Worm (Caenorhabditis elegans) whole organism, midembryonic: ENCODE measurements around the gene Y51B9A.14.

Experiments
- T22C8.4 ChIP-seq: fragments of 200-800 bp; sonication (Bioruptor generic); IDR thresholded peaks from 2 replicates; pipeline ENCODE4 v1.3.6; 2022; ENCODE audit warnings: missing genetic modification characterization, missing compliant biosample characterization
- cog-1 ChIP-seq: sonication (generic microtip); optimal IDR thresholded peaks from 2 replicates; lab custom pipeline; 2016; ENCODE audit warnings: missing genetic modification characterization, missing compliant biosample characterization
- flt-1 ChIP-seq: fragments of 200-800 bp; sonication (Bioruptor generic); IDR thresholded peaks from 2 replicates; pipeline ENCODE4 v1.3.6; 2022; ENCODE audit warnings: missing genetic modification characterization, missing compliant biosample characterization
- klf-2 ChIP-seq: fragments of 200-800 bp; sonication (Bioruptor generic); conservative IDR thresholded peaks from 2 replicates; pipeline ENCODE4 v1.3.6; 2022; ENCODE audit warnings: missing genetic modification reagents, missing genetic modification characterization, missing compliant biosample characterization
- med-1 ChIP-seq: sonication (generic microtip); optimal IDR thresholded peaks from 2 replicates; lab custom pipeline; 2017; ENCODE audit warnings: missing genetic modification characterization, mild to moderate bottlenecking, missing compliant biosample characterization, antibody characterized with exemption, missing genetic modification reagents; ENCODE audit not compliant: insufficient read depth
- ref-1 ChIP-seq: fragments of 200-800 bp; sonication (Bioruptor generic); conservative IDR thresholded peaks from 2 replicates; pipeline ENCODE4 v1.3.6; 2022; ENCODE audit warnings: missing genetic modification reagents, missing genetic modification characterization, missing compliant biosample characterization
- tab-1 ChIP-seq: fragments of 200-800 bp; sonication (Bioruptor generic); IDR thresholded peaks from 2 replicates; pipeline ENCODE4 v1.3.6; 2022; ENCODE audit warnings: missing genetic modification characterization, missing compliant biosample characterization
- ztf-23 ChIP-seq: fragments of 200-800 bp; sonication (Bioruptor generic); IDR thresholded peaks from 2 replicates; pipeline ENCODE4 v1.3.6; 2022; ENCODE audit warnings: missing genetic modification reagents, missing genetic modification characterization, missing compliant biosample characterization
- ztf-29 ChIP-seq: fragments of 200-800 bp; sonication (Bioruptor generic); IDR thresholded peaks from 2 replicates; pipeline ENCODE4 v1.3.6; 2022; ENCODE audit warnings: missing genetic modification reagents, missing genetic modification characterization, missing compliant biosample characterization

Y51B9A.14 gene

ce11 chrII:9378174-9378573 is 20.1 kb downstream of the Y51B9A.14 start:
- TF ChIP-seq flt-1 (no peak), ref-1 (GFP tag; lab: Robert Waterston, UW) (no peak), ztf-23 (GFP tag; lab: Robert Waterston, UW) (no peak), ztf-29 (GFP tag; lab: Robert Waterston, UW) (no peak)

ce11 chrII:9377158-9377557 is 21.1 kb downstream of the Y51B9A.14 start, which contains the start of gene C06C3.10:
Gene C06C3.10, minus strand, starts transcription at chrII:9377258.
- TF ChIP-seq ref-1 (GFP tag; lab: Robert Waterston, UW): no peak
- no peak for TF ChIP-seq tab-1 (GFP tag; lab: Robert Waterston, UW)

ce11 chrII:9374807-9375206 is 23.5 kb downstream of the Y51B9A.14 start, which contains the start of gene C06C3.12:
Gene C06C3.12, plus strand, starts transcription at chrII:9375107.
- TF ChIP-seq cog-1 (tag; lab: Kevin White, UChicago) (no peak), med-1 (GFP tag; lab: Kevin White, UChicago) (no peak), flt-1 (no peak), ztf-23 (GFP tag; lab: Robert Waterston, UW) (no peak), tab-1 (GFP tag; lab: Robert Waterston, UW) (no peak), T22C8.4 (no peak), ref-1 (GFP tag; lab: Robert Waterston, UW) (no peak), ztf-29 (GFP tag; lab: Robert Waterston, UW) (no peak), klf-2 (GFP tag; lab: Robert Waterston, UW) (no peak)

ce11 chrII:9372991-9373390 is 25.3 kb downstream of the Y51B9A.14 start, which contains the start of gene C06C3.4:
Gene C06C3.4, plus strand, starts transcription at chrII:9373291.
- no peak for TF ChIP-seq klf-2 (GFP tag; lab: Robert Waterston, UW)
- TF ChIP-seq ref-1 (GFP tag; lab: Robert Waterston, UW): no peak
- no peak for TF ChIP-seq ztf-29 (GFP tag; lab: Robert Waterston, UW)
- no peak for TF ChIP-seq flt-1
- no peak for TF ChIP-seq ztf-23 (GFP tag; lab: Robert Waterston, UW)
- no peak for TF ChIP-seq T22C8.4
- TF ChIP-seq tab-1 (GFP tag; lab: Robert Waterston, UW): no peak
- no peak for TF ChIP-seq cog-1 (tag; lab: Kevin White, UChicago)
- TF ChIP-seq med-1 (GFP tag; lab: Kevin White, UChicago): no peak

- TF ChIP-seq ztf-23 (GFP tag; lab: Robert Waterston, UW) (no peak), ref-1 (GFP tag; lab: Robert Waterston, UW) (no peak), ztf-29 (GFP tag; lab: Robert Waterston, UW) (no peak), flt-1 (no peak), klf-2 (GFP tag; lab: Robert Waterston, UW) (no peak), med-1 (GFP tag; lab: Kevin White, UChicago) (no peak), T22C8.4 (no peak), tab-1 (GFP tag; lab: Robert Waterston, UW) (no peak), cog-1 (tag; lab: Kevin White, UChicago) (no peak)
Observed at ce11 chrII:9372393-9372792, 25.9 kb downstream of the Y51B9A.14 start, which contains the start of gene C06C3.3. Gene C06C3.3, minus strand, starts transcription at chrII:9372493.

- TF ChIP-seq T22C8.4 (0 out of 2 replicates have a peak, but pooled peaks have one; percentile 6), tab-1 (GFP tag; lab: Robert Waterston, UW) (no peak)
Observed at ce11 chrII:9369394-9369793, 28.9 kb downstream of the Y51B9A.14 start.

- TF ChIP-seq flt-1 (no peak), T22C8.4 (no peak), ref-1 (GFP tag; lab: Robert Waterston, UW) (no peak), med-1 (GFP tag; lab: Kevin White, UChicago) (no peak), ztf-23 (GFP tag; lab: Robert Waterston, UW) (no peak), ztf-29 (GFP tag; lab: Robert Waterston, UW) (no peak), klf-2 (GFP tag; lab: Robert Waterston, UW) (no peak), cog-1 (tag; lab: Kevin White, UChicago) (no peak), tab-1 (GFP tag; lab: Robert Waterston, UW) (no peak)
Observed at ce11 chrII:9362249-9362648, 36.0 kb downstream of the Y51B9A.14 start.

ce11 chrII:9358230-9358629 is 40.0 kb downstream of the Y51B9A.14 start, which contains the start of gene mel-11:
Gene mel-11, plus strand, starts transcription at chrII:9358530.
- TF ChIP-seq cog-1 (tag; lab: Kevin White, UChicago) (no peak), ztf-23 (GFP tag; lab: Robert Waterston, UW) (no peak), tab-1 (GFP tag; lab: Robert Waterston, UW) (no peak), T22C8.4 (no peak), ztf-29 (GFP tag; lab: Robert Waterston, UW) (no peak), ref-1 (GFP tag; lab: Robert Waterston, UW) (no peak), med-1 (GFP tag; lab: Kevin White, UChicago) (no peak)

ce11 chrII:9356723-9357122 is 41.5 kb downstream of the Y51B9A.14 start:
- TF ChIP-seq cog-1 (tag; lab: Kevin White, UChicago) (peak; percentile 27), T22C8.4 (no peak)

ce11 chrII:9352669-9353068 is 45.6 kb downstream of the Y51B9A.14 start, which contains the start of the genes sdhb-1 and cup-15:
Gene sdhb-1, minus strand, starts transcription at chrII:9352731.
Gene cup-15, plus strand, starts transcription at chrII:9353000.
- no peak for TF ChIP-seq med-1 (GFP tag; lab: Kevin White, UChicago)
- no peak for TF ChIP-seq T22C8.4
- TF ChIP-seq tab-1 (GFP tag; lab: Robert Waterston, UW): no peak
- no peak for TF ChIP-seq klf-2 (GFP tag; lab: Robert Waterston, UW)
- no peak for TF ChIP-seq flt-1
- no peak for TF ChIP-seq cog-1 (tag; lab: Kevin White, UChicago)
- no peak for TF ChIP-seq ztf-23 (GFP tag; lab: Robert Waterston, UW)
